Fruit fly (Drosophila melanogaster) whole organism, embryonic: ENCODE measurements around the gene Cyp310a1.

ENCODE experiments used
- Abd-B ChIP-seq: fragments of 200-800 bp; sonication (Bioruptor generic); optimal IDR thresholded peaks from 2 replicates; lab custom pipeline; 2018; ENCODE audit warnings: missing biosample characterization, mild to moderate bottlenecking, missing genetic modification characterization, moderate library complexity
- Atf6 ChIP-seq: fragments of 200-800 bp; sonication (Bioruptor generic); IDR thresholded peaks from 2 replicates; pipeline ENCODE4 v1.3.6; 2022; ENCODE audit warnings: missing biosample characterization, missing genetic modification characterization
- CG10147 ChIP-seq: fragments of 200-800 bp; sonication (Bioruptor generic); optimal IDR thresholded peaks from 2 replicates; lab custom pipeline; 2019; ENCODE audit warnings: missing biosample characterization, mild to moderate bottlenecking, missing genetic modification characterization, moderate library complexity
- CG10209 ChIP-seq: fragments of 200-800 bp; sonication (Bioruptor generic); optimal IDR thresholded peaks from 3 replicates; lab custom pipeline; 2017; ENCODE audit warnings: missing biosample characterization, mild to moderate bottlenecking, missing genetic modification characterization, missing genetic modification reagents
- CG10979 ChIP-seq: fragments of 200-800 bp; sonication (Bioruptor generic); optimal IDR thresholded peaks from 2 replicates; lab custom pipeline; 2018; ENCODE audit warnings: missing biosample characterization, mild to moderate bottlenecking, missing genetic modification characterization, moderate library complexity
- CG11093 ChIP-seq: fragments of 200-800 bp; sonication (Bioruptor generic); IDR thresholded peaks from 3 replicates; pipeline ENCODE4 v1.3.6; 2022; ENCODE audit warnings: missing biosample characterization, missing genetic modification characterization
- CG11696 ChIP-seq: fragments of 200-800 bp; sonication (Bioruptor generic); IDR thresholded peaks from 2 replicates; pipeline ENCODE4 v1.3.6; 2022; ENCODE audit warnings: missing biosample characterization, missing genetic modification characterization
- CG12104 ChIP-seq: fragments of 200-800 bp; sonication (Bioruptor generic); optimal IDR thresholded peaks from 3 replicates; lab custom pipeline; 2016; ENCODE audit warnings: missing biosample characterization, missing genetic modification characterization
- CG12769 ChIP-seq: fragments of 200-800 bp; sonication (Bioruptor generic); optimal IDR thresholded peaks from 2 replicates; lab custom pipeline; 2019; ENCODE audit warnings: missing biosample characterization, mild to moderate bottlenecking, missing genetic modification characterization, moderate library complexity
- CG13624 ChIP-seq: fragments of 200-800 bp; sonication (Bioruptor generic); optimal IDR thresholded peaks from 2 replicates; lab custom pipeline; 2016; ENCODE audit warnings: missing biosample characterization, missing genetic modification characterization
- CG14014 ChIP-seq: fragments of 200-800 bp; sonication (Bioruptor generic); IDR thresholded peaks from 2 replicates; pipeline ENCODE4 v1.3.6; 2022; ENCODE audit warnings: missing biosample characterization, missing genetic modification characterization
- CG1529 ChIP-seq: fragments of 200-800 bp; sonication (Bioruptor generic); optimal IDR thresholded peaks from 3 replicates; lab custom pipeline; 2018; ENCODE audit warnings: missing biosample characterization, missing genetic modification characterization
- CG34376 ChIP-seq: fragments of 200-800 bp; sonication (Bioruptor generic); optimal IDR thresholded peaks from 2 replicates; lab custom pipeline; 2018; ENCODE audit warnings: missing biosample characterization, mild to moderate bottlenecking, missing genetic modification characterization
- CG3838 ChIP-seq: fragments of 200-800 bp; sonication (Bioruptor generic); optimal IDR thresholded peaks from 3 replicates; lab custom pipeline; 2016; ENCODE audit warnings: missing biosample characterization, missing genetic modification characterization
- CG3995 ChIP-seq: fragments of 200-800 bp; sonication (Bioruptor generic); optimal IDR thresholded peaks from 3 replicates; lab custom pipeline; 2016; ENCODE audit warnings: missing biosample characterization, missing genetic modification characterization
- CG4404 ChIP-seq: fragments of 200-800 bp; sonication (Bioruptor generic); IDR thresholded peaks from 2 replicates; pipeline ENCODE4 v1.3.6; 2022; ENCODE audit warnings: missing biosample characterization, missing genetic modification characterization
- CG6765 ChIP-seq: fragments of 200-800 bp; sonication (Bioruptor generic); optimal IDR thresholded peaks from 3 replicates; lab custom pipeline; 2017; ENCODE audit warnings: missing biosample characterization, mild to moderate bottlenecking, missing genetic modification characterization
- CG7271 ChIP-seq: fragments of 200-800 bp; sonication (Bioruptor generic); optimal IDR thresholded peaks from 2 replicates; lab custom pipeline; 2018; ENCODE audit warnings: missing biosample characterization, mild to moderate bottlenecking, missing genetic modification characterization, moderate library complexity
- CG7987 ChIP-seq: fragments of 200-800 bp; sonication (Bioruptor generic); optimal IDR thresholded peaks from 2 replicates; lab custom pipeline; 2018; ENCODE audit warnings: missing biosample characterization, mild to moderate bottlenecking, missing genetic modification characterization, moderate library complexity
- CG8290 ChIP-seq, 3 experiments: fragments of 200-800 bp; sonication (Bioruptor generic); optimal IDR thresholded peaks; 2 replicates each; lab custom pipeline; 2016 to 2019; ENCODE audit warnings: missing biosample characterization in 3 of 3, missing genetic modification characterization in 3 of 3, mild to moderate bottlenecking in 2 of 3, moderate library complexity in 1 of 3
- Chrac-16 ChIP-seq: fragments of 200-800 bp; sonication (Bioruptor generic); optimal IDR thresholded peaks from 3 replicates; lab custom pipeline; 2016; ENCODE audit warnings: missing biosample characterization, missing genetic modification characterization
- CoRest ChIP-seq: fragments of 200-800 bp; sonication (Bioruptor generic); optimal IDR thresholded peaks from 3 replicates; lab custom pipeline; 2018; ENCODE audit warnings: missing biosample characterization, mild to moderate bottlenecking, missing genetic modification characterization, moderate library complexity
- Fer2 ChIP-seq: fragments of 200-800 bp; sonication (Bioruptor generic); optimal IDR thresholded peaks from 2 replicates; lab custom pipeline; 2018; ENCODE audit warnings: missing biosample characterization, mild to moderate bottlenecking, missing genetic modification characterization, moderate library complexity
- HLH54F ChIP-seq: fragments of 200-800 bp; sonication (Bioruptor generic); optimal IDR thresholded peaks from 3 replicates; lab custom pipeline; 2016; ENCODE audit warnings: missing biosample characterization, missing genetic modification characterization
- Hr39 ChIP-seq: fragments of >200 bp; optimal IDR thresholded peaks from 2 replicates; lab custom pipeline; 2017
- Hr78 ChIP-seq, 2 experiments: fragments of 200-800 bp in 1 of 2; fragments of >200 bp in 1 of 2; sonication (Bioruptor generic) in 1 of 2; optimal IDR thresholded peaks; 2 replicates each; lab custom pipeline; 2017 to 2019; ENCODE audit warnings: missing biosample characterization in 2 of 2, missing genetic modification characterization in 2 of 2, mild to moderate bottlenecking in 1 of 2, moderate library complexity in 1 of 2
- Kr ChIP-seq: fragments of 200-800 bp; sonication (Bioruptor generic); optimal IDR thresholded peaks from 2 replicates; lab custom pipeline; 2017; ENCODE audit warnings: missing biosample characterization, mild to moderate bottlenecking, missing genetic modification characterization
- Lhr ChIP-seq: fragments of 200-800 bp; sonication (Bioruptor generic); optimal IDR thresholded peaks from 3 replicates; lab custom pipeline; 2017; ENCODE audit warnings: mild to moderate bottlenecking, missing biosample characterization, missing genetic modification reagents, missing genetic modification characterization
- Meics ChIP-seq: fragments of 200-800 bp; sonication (Bioruptor generic); optimal IDR thresholded peaks from 2 replicates; lab custom pipeline; 2017; ENCODE audit warnings: missing biosample characterization, mild to moderate bottlenecking, missing genetic modification characterization
- Myb ChIP-seq: fragments of 200-800 bp; sonication (Bioruptor generic); optimal IDR thresholded peaks from 2 replicates; lab custom pipeline; 2016; ENCODE audit warnings: missing biosample characterization, missing genetic modification characterization
- NFAT ChIP-seq: fragments of 200-800 bp; sonication (Bioruptor generic); IDR thresholded peaks from 2 replicates; pipeline ENCODE4 v1.3.6; 2022; ENCODE audit warnings: missing biosample characterization, missing genetic modification characterization
- Pdp1 ChIP-seq, 2 experiments: fragments of 200-800 bp; sonication (Bioruptor generic); optimal IDR thresholded peaks; 3 replicates each; lab custom pipeline; 2016; ENCODE audit warnings: missing biosample characterization in 2 of 2, missing genetic modification characterization in 2 of 2, mild to moderate bottlenecking in 1 of 2, moderate library complexity in 1 of 2
- Sox102F ChIP-seq: fragments of 200-800 bp; sonication (Bioruptor generic); optimal IDR thresholded peaks from 2 replicates; lab custom pipeline; 2018; ENCODE audit warnings: missing biosample characterization, mild to moderate bottlenecking, missing genetic modification characterization, moderate library complexity
- Vsx1 ChIP-seq: fragments of 200-800 bp; sonication (Bioruptor generic); optimal IDR thresholded peaks from 2 replicates; lab custom pipeline; 2017; ENCODE audit warnings: missing biosample characterization, mild to moderate bottlenecking, missing genetic modification characterization, missing genetic modification reagents
- bowl ChIP-seq: fragments of 200-800 bp; sonication (Bioruptor generic); IDR thresholded peaks from 2 replicates; pipeline ENCODE4 v1.3.6; 2022; ENCODE audit warnings: missing biosample characterization, missing genetic modification characterization
- chm ChIP-seq: fragments of 200-800 bp; sonication (Bioruptor generic); IDR thresholded peaks from 2 replicates; pipeline ENCODE4 v1.3.6; 2022; ENCODE audit warnings: missing biosample characterization, missing genetic modification characterization
- dimm ChIP-seq: fragments of 200-800 bp; sonication (Bioruptor generic); IDR thresholded peaks from 2 replicates; pipeline ENCODE4 v1.3.6; 2022; ENCODE audit warnings: missing biosample characterization, missing genetic modification characterization
- eve ChIP-seq, 2 experiments: fragments of >200 bp; optimal IDR thresholded peaks; 2 replicates each; lab custom pipeline; 2017; ENCODE audit warnings: missing biosample characterization in 2 of 2, missing genetic modification characterization in 2 of 2
- fd3F ChIP-seq: fragments of 200-800 bp; sonication (Bioruptor generic); optimal IDR thresholded peaks from 2 replicates; lab custom pipeline; 2018; ENCODE audit warnings: missing biosample characterization, mild to moderate bottlenecking, missing genetic modification characterization, moderate library complexity
- fd64A ChIP-seq: fragments of 200-800 bp; sonication (Bioruptor generic); optimal IDR thresholded peaks from 3 replicates; lab custom pipeline; 2018; ENCODE audit warnings: missing biosample characterization, mild to moderate bottlenecking, missing genetic modification characterization
- gro ChIP-seq: fragments of 200-800 bp; sonication (Bioruptor generic); optimal IDR thresholded peaks from 2 replicates; lab custom pipeline; 2016; ENCODE audit warnings: missing biosample characterization, missing genetic modification characterization
- hbn ChIP-seq: fragments of 200-800 bp; sonication (Bioruptor generic); IDR thresholded peaks from 2 replicates; pipeline ENCODE4 v1.3.6; 2022; ENCODE audit warnings: missing biosample characterization, missing genetic modification characterization; ENCODE audit not compliant: partially characterized antibody
- knrl ChIP-seq: fragments of 200-800 bp; sonication (Bioruptor generic); IDR thresholded peaks from 3 replicates; pipeline ENCODE4 v1.3.6; 2022; ENCODE audit warnings: missing biosample characterization, missing genetic modification characterization; ENCODE audit not compliant: partially characterized antibody
- lov ChIP-seq, 2 experiments: fragments of 200-800 bp in 1 of 2; fragments of >200 bp in 1 of 2; sonication (Bioruptor generic) in 1 of 2; IDR thresholded peaks in 1 of 2; optimal IDR thresholded peaks in 1 of 2; 2 replicates in 1 of 2; 3 replicates in 1 of 2; pipeline versions ENCODE4 v1.3.6 to Lab custom; 2017 to 2022; ENCODE audit warnings: missing biosample characterization in 1 of 2, missing genetic modification characterization in 1 of 2
- odd ChIP-seq: fragments of 200-800 bp; sonication (Bioruptor generic); optimal IDR thresholded peaks from 2 replicates; lab custom pipeline; 2017; ENCODE audit warnings: missing biosample characterization, mild to moderate bottlenecking, missing genetic modification characterization
- sens ChIP-seq: fragments of 200-800 bp; sonication (Bioruptor generic); peaks from one replicate; lab custom pipeline; 2016; ENCODE audit warnings: missing biosample characterization, missing genetic modification characterization
- so ChIP-seq: fragments of 200-800 bp; sonication (Bioruptor generic); IDR thresholded peaks from 3 replicates; pipeline ENCODE4 v1.3.6; 2022; ENCODE audit warnings: missing biosample characterization, missing genetic modification characterization
- tap ChIP-seq: fragments of 200-800 bp; optimal IDR thresholded peaks from 3 replicates; lab custom pipeline; 2019; ENCODE audit warnings: missing biosample characterization, mild to moderate bottlenecking, missing genetic modification characterization, moderate library complexity
- unc-4 ChIP-seq: fragments of 200-800 bp; sonication (Bioruptor generic); IDR thresholded peaks from 2 replicates; pipeline ENCODE4 v1.3.6; 2022; ENCODE audit warnings: missing biosample characterization, missing genetic modification characterization; ENCODE audit not compliant: partially characterized antibody

The Cyp310a1 gene

DNA sequence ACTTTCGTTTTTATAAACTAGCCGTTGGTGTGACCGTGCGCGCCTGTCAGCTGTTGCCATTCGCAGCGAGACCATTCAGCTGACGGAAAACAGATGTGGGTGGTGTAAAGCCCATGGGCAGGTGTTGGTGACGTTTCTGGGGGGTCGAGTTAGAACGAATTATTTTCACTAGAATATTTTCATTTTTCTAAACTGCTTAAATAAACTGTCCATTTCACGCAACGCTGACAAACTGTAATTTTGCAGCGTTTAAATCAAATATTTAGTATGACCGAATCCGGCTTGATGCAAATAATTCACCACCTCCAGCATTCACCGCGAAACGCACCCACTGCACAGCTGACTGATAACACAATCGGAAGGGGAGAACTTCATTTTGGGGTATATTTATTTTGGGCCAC, 42.6 kb upstream of the Cyp310a1 start, which contains the start of the genes CG10383 and CG10338 (continued):
- no peak for TF ChIP-seq Hr78 (GFP tag; optimal IDR thresholded peaks at IDR 0.05; lab: Kevin White, UChicago)
- TF ChIP-seq CG12104 (GFP tag; lab: Kevin White, UChicago) = peak; percentile 71
- TF ChIP-seq odd = peak; percentile 59
- peak; percentile 48 for TF ChIP-seq CG8290 (GFP tag; optimal IDR thresholded peaks at IDR 0.05; lab: Kevin White, UChicago)
- TF ChIP-seq CG8290 (tag; optimal IDR thresholded peaks at IDR 0.05; lab: Kevin White, UChicago) = peak in 1 of 2 experiments; percentile 94
- peak; percentile 27 for TF ChIP-seq CG6765 (GFP tag; lab: Kevin White, UChicago)
- peak; percentile 88 for TF ChIP-seq CG14014
- peak; percentile 89 for TF ChIP-seq Myb
- TF ChIP-seq Hr39 (lab: Kevin White, UChicago) = no peak
- TF ChIP-seq Abd-B (GFP tag; lab: Kevin White, UChicago) = peak; percentile 80
- peak; percentile 53 for TF ChIP-seq CG7271 (tag; lab: Kevin White, UChicago)
- TF ChIP-seq dimm (GFP tag; lab: Robert Waterston, UW) = 0 out of 2 replicates have a peak, but pooled peaks have one; percentile 32
- TF ChIP-seq Sox102F (GFP tag; lab: Kevin White, UChicago) = peak; percentile 88
- TF ChIP-seq Fer2 (tag; lab: Kevin White, UChicago) = peak; percentile 47
- TF ChIP-seq CG13624 = peak; percentile 92
- peak; percentile 96 for TF ChIP-seq sens (GFP tag; lab: Kevin White, UChicago)
- peak; percentile 45; the same call in 1 of the 2 replicates for TF ChIP-seq unc-4 (GFP tag; lab: Robert Waterston, UW)
- TF ChIP-seq CG1529 (GFP tag; lab: Kevin White, UChicago) = peak; percentile 28
- peak; percentile 18 for TF ChIP-seq CG3995 (GFP tag; lab: Kevin White, UChicago)
- peak; percentile 65 for TF ChIP-seq CG3838 (GFP tag; lab: Kevin White, UChicago)
- peak; percentile 91 for TF ChIP-seq HLH54F
- peak; percentile 90 for TF ChIP-seq Chrac-16
- TF ChIP-seq fd64A (GFP tag; lab: Kevin White, UChicago) = peak; percentile 22
- TF ChIP-seq NFAT (GFP tag; lab: Robert Waterston, UW) = peak; percentile 91
- TF ChIP-seq Atf6 = peak; percentile 88
- TF ChIP-seq CG11696 (GFP tag; lab: Robert Waterston, UW) = peak; percentile 69
- peak; percentile 78 for TF ChIP-seq CG10209 (GFP tag; lab: Kevin White, UChicago)
- TF ChIP-seq knrl (GFP tag; lab: Robert Waterston, UW) = 0 out of 3 replicates have a peak, but pooled peaks have one; percentile 37
- peak; percentile 86 to 89 for TF ChIP-seq Pdp1 (GFP tag; optimal IDR thresholded peaks at IDR 0.05; lab: Kevin White, UChicago)
- peak; percentile 81 for TF ChIP-seq CoRest (tag; lab: Kevin White, UChicago)
- peak; percentile 72 for TF ChIP-seq CG34376
- TF ChIP-seq CG12769 = peak; percentile 93
- no peak for TF ChIP-seq Kr (GFP tag; lab: Kevin White, UChicago)
- TF ChIP-seq CG4404 = peak; percentile 73
- TF ChIP-seq CG11093 (GFP tag; lab: Robert Waterston, UW) = peak; percentile 76; the same call in 1 of the 3 replicates
- peak; percentile 70 for TF ChIP-seq CG10147 (GFP tag; lab: Kevin White, UChicago)
- no peak for TF ChIP-seq eve (GFP tag; optimal IDR thresholded peaks at IDR 0.05; lab: Kevin White, UChicago)
- peak; percentile 77 for TF ChIP-seq fd3F (GFP tag; lab: Kevin White, UChicago)
- peak; percentile 89 for TF ChIP-seq chm (GFP tag; lab: Robert Waterston, UW)
- TF ChIP-seq CG10979 (tag; lab: Kevin White, UChicago) = peak; percentile 64
- TF ChIP-seq lov (optimal IDR thresholded peaks at IDR 0.05; lab: Kevin White, UChicago) = no peak
- peak; percentile 82 for TF ChIP-seq lov (GFP tag; IDR thresholded peaks at IDR 0.05; lab: Robert Waterston, UW)
- peak; percentile 79 for TF ChIP-seq bowl
- peak; percentile 41 for TF ChIP-seq CG7987 (GFP tag; lab: Kevin White, UChicago)
- TF ChIP-seq Vsx1 (GFP tag; lab: Kevin White, UChicago) = peak; percentile 60
- no peak for TF ChIP-seq hbn
- peak; percentile 31 for TF ChIP-seq tap (tag; lab: Kevin White, UChicago)
- peak; percentile 62 for TF ChIP-seq Lhr (GFP tag; lab: Kevin White, UChicago)
- TF ChIP-seq so = peak; percentile 67; the same call in 1 of the 3 replicates
- peak; percentile 85 for TF ChIP-seq Meics (GFP tag; lab: Kevin White, UChicago)
- peak; percentile 87 for TF ChIP-seq gro (GFP tag; lab: Kevin White, UChicago)
